Worm (Caenorhabditis elegans): Measurements from ENCODE around the gene fbxb-20.

The fbxb-20 gene

ce11 chrII:1683742-1684141, 33.3 kb upstream of the fbxb-20 start, which contains the start of gene fbxb-25:
fbxb-25 (plus strand) TSS chrII:1684042.
- TF ChIP-seq ceh-16 (tag; optimal IDR thresholded peaks at IDR 0.05) (no peak), pha-4 (tag; optimal IDR thresholded peaks at IDR 0.05) (no peak), ztf-11 (tag; optimal IDR thresholded peaks at IDR 0.05) (no peak), lin-15B (tag; optimal IDR thresholded peaks at IDR 0.05) (no peak), nhr-23 (tag; optimal IDR thresholded peaks at IDR 0.05) (no peak), nfya-1 (tag; optimal IDR thresholded peaks at IDR 0.05; ENCODE audit: insufficient read depth) (no peak), nhr-25 (tag; optimal IDR thresholded peaks at IDR 0.05) (no peak), nhr-77 (tag; optimal IDR thresholded peaks at IDR 0.05) (no peak), elt-1 (tag; optimal IDR thresholded peaks at IDR 0.05) (no peak), elt-3 (tag; optimal IDR thresholded peaks at IDR 0.05) (no peak), R02D3.7 (tag; optimal IDR thresholded peaks at IDR 0.05) (no peak), unc-39 (tag; optimal IDR thresholded peaks at IDR 0.05) (no peak)

ce11 chrII:1682218-1682617, 31.8 kb upstream of the fbxb-20 start, which contains the start of gene fbxb-26:
fbxb-26 (plus strand) TSS chrII:1682518.
- no peak for TF ChIP-seq tbx-2 (tag; optimal IDR thresholded peaks at IDR 0.05)
- TF ChIP-seq nhr-67 (tag; optimal IDR thresholded peaks at IDR 0.05): no peak
- no peak for TF ChIP-seq nfya-1 (tag; optimal IDR thresholded peaks at IDR 0.05; ENCODE audit: insufficient read depth)
- no peak for TF ChIP-seq pqm-1 (tag; optimal IDR thresholded peaks at IDR 0.05)
- TF ChIP-seq nhr-25 (tag; optimal IDR thresholded peaks at IDR 0.05): no peak
- no peak for TF ChIP-seq nhr-12 (tag; optimal IDR thresholded peaks at IDR 0.05)
- no peak for TF ChIP-seq elt-1 (tag; optimal IDR thresholded peaks at IDR 0.05)
- no peak for TF ChIP-seq ama-1 (optimal IDR thresholded peaks at IDR 0.05)
- no peak for TF ChIP-seq pha-4 (tag; optimal IDR thresholded peaks at IDR 0.05)
- TF ChIP-seq nhr-76 (tag; optimal IDR thresholded peaks at IDR 0.05): no peak
- TF ChIP-seq eor-1 (tag; optimal IDR thresholded peaks at IDR 0.05): no peak
- TF ChIP-seq elt-3 (tag; optimal IDR thresholded peaks at IDR 0.05): no peak
- TF ChIP-seq mdl-1 (tag; optimal IDR thresholded peaks at IDR 0.05): no peak
- TF ChIP-seq lsy-12 (tag; optimal IDR thresholded peaks at IDR 0.05): no peak
- TF ChIP-seq ceh-28 (tag; optimal IDR thresholded peaks at IDR 0.05): no peak
- TF ChIP-seq ZK546.5 (tag; optimal IDR thresholded peaks at IDR 0.05): no peak
- no peak for TF ChIP-seq snpc-4 (tag; optimal IDR thresholded peaks at IDR 0.05)
- no peak for TF ChIP-seq R02D3.7 (tag; optimal IDR thresholded peaks at IDR 0.05)
- TF ChIP-seq fkh-2 (tag; optimal IDR thresholded peaks at IDR 0.05): no peak
- no peak for TF ChIP-seq jun-1 (tag; optimal IDR thresholded peaks at IDR 0.05)

ce11 chrII:1679081-1679480, 28.7 kb upstream of the fbxb-20 start, which contains the start of gene irld-36:
irld-36 (plus strand) TSS chrII:1679381.
- no peak for TF ChIP-seq sea-2 (GFP tag; optimal IDR thresholded peaks at IDR 0.05)
- TF ChIP-seq nfya-1 (tag; optimal IDR thresholded peaks at IDR 0.05; ENCODE audit: insufficient read depth): no peak
- TF ChIP-seq egl-27 (tag; optimal IDR thresholded peaks at IDR 0.05): no peak
- no peak for TF ChIP-seq egl-5 (tag; optimal IDR thresholded peaks at IDR 0.05)
- no peak for TF ChIP-seq nhr-23 (tag; optimal IDR thresholded peaks at IDR 0.05)
- no peak for TF ChIP-seq ztf-4 (tag; optimal IDR thresholded peaks at IDR 0.05)
- TF ChIP-seq skn-1 (tag; optimal IDR thresholded peaks at IDR 0.05): no peak
- no peak for TF ChIP-seq unc-39 (tag; optimal IDR thresholded peaks at IDR 0.05)
- TF ChIP-seq nhr-77 (tag; optimal IDR thresholded peaks at IDR 0.05): no peak

- no peak for TF ChIP-seq ZK546.5 (tag; optimal IDR thresholded peaks at IDR 0.05)
- TF ChIP-seq zag-1 (tag; optimal IDR thresholded peaks at IDR 0.05): no peak
- TF ChIP-seq nhr-77 (tag; optimal IDR thresholded peaks at IDR 0.05): no peak
- TF ChIP-seq snpc-4 (tag; optimal IDR thresholded peaks at IDR 0.05): no peak
- no peak for TF ChIP-seq fos-1 (tag; optimal IDR thresholded peaks at IDR 0.05)
- TF ChIP-seq nhr-76 (tag; optimal IDR thresholded peaks at IDR 0.05): no peak
- no peak for TF ChIP-seq nhr-43 (tag; optimal IDR thresholded peaks at IDR 0.05; ENCODE audit: poor library complexity, severe bottlenecking)
- TF ChIP-seq mml-1 (tag; optimal IDR thresholded peaks at IDR 0.05): no peak
- TF ChIP-seq nhr-12 (tag; optimal IDR thresholded peaks at IDR 0.05): no peak
- no peak for TF ChIP-seq ceh-28 (tag; optimal IDR thresholded peaks at IDR 0.05)
- no peak for TF ChIP-seq nfya-1 (tag; optimal IDR thresholded peaks at IDR 0.05; ENCODE audit: insufficient read depth)
- TF ChIP-seq nhr-23 (tag; optimal IDR thresholded peaks at IDR 0.05): no peak
- TF ChIP-seq sea-2 (GFP tag; optimal IDR thresholded peaks at IDR 0.05): no peak
- no peak for TF ChIP-seq egl-27 (tag; optimal IDR thresholded peaks at IDR 0.05)
- no peak for TF ChIP-seq daf-12 (tag; optimal IDR thresholded peaks at IDR 0.05)
- TF ChIP-seq pqm-1 (tag; optimal IDR thresholded peaks at IDR 0.05): no peak
- no peak for TF ChIP-seq ceh-82 (tag; optimal IDR thresholded peaks at IDR 0.05)
- TF ChIP-seq pha-4 (tag; optimal IDR thresholded peaks at IDR 0.05): no peak
Observed at ce11 chrII:1676088-1676487, 25.7 kb upstream of the fbxb-20 start, which contains the start of gene fbxb-17. fbxb-17 (plus strand) TSS chrII:1676388.

Measured in whole organism, L3 larva.